Fruit fly (Drosophila melanogaster): ENCODE measurements around the gene CG15728.

CG15728 gene

DNA sequence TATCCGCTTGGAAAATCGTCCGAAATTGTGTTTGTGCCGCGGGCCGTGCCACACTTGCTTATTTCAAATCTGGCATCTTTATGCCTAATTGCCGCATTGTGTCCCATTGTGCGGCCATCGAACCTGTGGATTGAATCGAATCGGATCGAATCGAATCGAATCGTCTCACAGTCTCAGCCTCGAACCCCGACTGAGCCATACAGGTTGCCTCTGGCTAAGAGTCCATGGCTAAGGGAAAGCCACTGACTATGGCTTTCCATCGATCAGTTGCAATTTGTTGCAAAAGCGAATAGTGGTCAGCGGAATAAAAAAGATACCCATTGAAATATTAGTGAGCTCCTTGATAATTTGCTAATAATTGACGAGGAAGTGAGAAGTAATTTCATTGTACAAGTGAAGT is at the start of gene CG15728:
TSS of gene CG15728 (plus strand) at position 301 of the 400 bp plus-strand sequence.
- TF ChIP-seq HLH106 (tag; optimal IDR thresholded peaks at IDR 0.05) (no peak), psq (GFP tag; optimal IDR thresholded peaks at IDR 0.05) (no peak), Jra (GFP tag; optimal IDR thresholded peaks at IDR 0.05) (no peak), jim (GFP tag; optimal IDR thresholded peaks at IDR 0.05) (no peak), fru (GFP tag; optimal IDR thresholded peaks at IDR 0.05) (no peak), dmrt93B (GFP tag; optimal IDR thresholded peaks at IDR 0.05) (no peak), lola (GFP tag; optimal IDR thresholded peaks at IDR 0.05) (no peak), Dfd (GFP tag; optimal IDR thresholded peaks at IDR 0.05) (no peak), dl (GFP tag; optimal IDR thresholded peaks at IDR 0.05; ENCODE audit: insufficient read depth in 1 of 2, partially characterized antibody in 2 of 2) (no peak), CrebA (GFP tag; optimal IDR thresholded peaks at IDR 0.05; ENCODE audit: borderline replicate concordance) (no peak), Vsx2 (GFP tag; optimal IDR thresholded peaks at IDR 0.05; ENCODE audit: partially characterized antibody) (no peak), pan (optimal IDR thresholded peaks at IDR 0.05) (no peak), N (GFP tag; optimal IDR thresholded peaks at IDR 0.05) (no peak), usp (GFP tag; optimal IDR thresholded peaks at IDR 0.05) (no peak), Abd-B (GFP tag; optimal IDR thresholded peaks at IDR 0.05) (no peak), Sp1 (GFP tag; optimal IDR thresholded peaks at IDR 0.05) (no peak), dsf (GFP tag; optimal IDR thresholded peaks at IDR 0.05; ENCODE audit: borderline replicate concordance) (no peak), br (GFP tag; optimal IDR thresholded peaks at IDR 0.05) (no peak), h (GFP tag; optimal IDR thresholded peaks at IDR 0.05) (no peak)

- TF ChIP-seq dl (GFP tag; optimal IDR thresholded peaks at IDR 0.05; ENCODE audit: insufficient read depth in 1 of 2, partially characterized antibody in 2 of 2) (peak in 1 of 2 experiments; percentile 58), Abd-B (GFP tag; optimal IDR thresholded peaks at IDR 0.05) (no peak), Jra (GFP tag; optimal IDR thresholded peaks at IDR 0.05) (peak; percentile 19), Myc (optimal IDR thresholded peaks at IDR 0.05) (no peak), GATAd (GFP tag; optimal IDR thresholded peaks at IDR 0.05) (no peak), dsf (GFP tag; optimal IDR thresholded peaks at IDR 0.05; ENCODE audit: borderline replicate concordance) (no peak), Sp1 (GFP tag; optimal IDR thresholded peaks at IDR 0.05) (peak; percentile 77), pan (optimal IDR thresholded peaks at IDR 0.05) (no peak), sage (GFP tag; optimal IDR thresholded peaks at IDR 0.05) (peak; percentile 70), brk (GFP tag; optimal IDR thresholded peaks at IDR 0.05) (peak; percentile 34), Vsx2 (GFP tag; optimal IDR thresholded peaks at IDR 0.05; ENCODE audit: partially characterized antibody) (peak; percentile 78), h (GFP tag; optimal IDR thresholded peaks at IDR 0.05) (peak; percentile 42), N (GFP tag; optimal IDR thresholded peaks at IDR 0.05) (no peak), Dfd (GFP tag; optimal IDR thresholded peaks at IDR 0.05) (no peak), CG9705 (GFP tag; optimal IDR thresholded peaks at IDR 0.05) (no peak), foxo (GFP tag; optimal IDR thresholded peaks at IDR 0.05) (peak; percentile 11 to 42), Rel (GFP tag; optimal IDR thresholded peaks at IDR 0.05) (no peak), Rel (tag; optimal IDR thresholded peaks at IDR 0.05) (peak; percentile 71), Dif (GFP tag; optimal IDR thresholded peaks at IDR 0.05; ENCODE audit: partially characterized antibody) (peak; percentile 64), Hnf4 (GFP tag; optimal IDR thresholded peaks at IDR 0.05) (no peak), sv (GFP tag; optimal IDR thresholded peaks at IDR 0.05) (no peak), Hr83 (GFP tag; optimal IDR thresholded peaks at IDR 0.05; ENCODE audit: poor library complexity, severe bottlenecking) (no peak), CrebA (GFP tag; optimal IDR thresholded peaks at IDR 0.05; ENCODE audit: borderline replicate concordance) (peak; percentile 90), OdsH (GFP tag; optimal IDR thresholded peaks at IDR 0.05) (no peak), woc (GFP tag; optimal IDR thresholded peaks at IDR 0.05) (peak; percentile 59), jim (GFP tag; optimal IDR thresholded peaks at IDR 0.05) (peak; percentile 84), CG32264 (GFP tag; optimal IDR thresholded peaks at IDR 0.05) (no peak), rgr (GFP tag; optimal IDR thresholded peaks at IDR 0.05) (peak; percentile 46), dmrt93B (GFP tag; optimal IDR thresholded peaks at IDR 0.05) (peak; percentile 2), fru (GFP tag; optimal IDR thresholded peaks at IDR 0.05) (peak; percentile 69), HLH106 (tag; optimal IDR thresholded peaks at IDR 0.05) (no peak), ey (GFP tag; optimal IDR thresholded peaks at IDR 0.05) (peak; percentile 29), Mio (GFP tag; optimal IDR thresholded peaks at IDR 0.05) (peak; percentile 53), usp (GFP tag; optimal IDR thresholded peaks at IDR 0.05) (no peak), br (GFP tag; optimal IDR thresholded peaks at IDR 0.05) (peak; percentile 50), tai (GFP tag; optimal IDR thresholded peaks at IDR 0.05) (no peak), lola (GFP tag; optimal IDR thresholded peaks at IDR 0.05) (no peak), psq (GFP tag; optimal IDR thresholded peaks at IDR 0.05) (peak; percentile 98), Hr78 (GFP tag; optimal IDR thresholded peaks at IDR 0.05) (no peak)
Observed at dm6 chrX:12574666-12575202, 49.4 kb upstream of the CG15728 start.
